Fruit fly (Drosophila melanogaster): ENCODE results near the gene brk.

The brk gene

dm6 chrX:7339610-7340326 is 32.0 kb downstream of the brk start:
- TF ChIP-seq Ets98B (GFP tag; IDR thresholded peaks at IDR 0.05) (no peak), fd96Ca (GFP tag; IDR thresholded peaks at IDR 0.05) (no peak), CG34367 (tag; optimal IDR thresholded peaks at IDR 0.05) (no peak), CG14655 (GFP tag; optimal IDR thresholded peaks at IDR 0.05) (no peak), D1 (tag; optimal IDR thresholded peaks at IDR 0.05) (no peak), CG15710 (tag; optimal IDR thresholded peaks at IDR 0.05) (no peak)

- no peak for TF ChIP-seq Ets98B (GFP tag; IDR thresholded peaks at IDR 0.05)
- no peak for TF ChIP-seq CG15710 (tag; optimal IDR thresholded peaks at IDR 0.05)
- no peak for TF ChIP-seq rn (GFP tag; IDR thresholded peaks at IDR 0.05)
- TF ChIP-seq gl (tag; optimal IDR thresholded peaks at IDR 0.05): no peak
Measured at dm6 chrX:7340667-7341066, 32.9 kb downstream of the brk start.

dm6 chrX:7342998-7343397 is 35.3 kb downstream of the brk start:
- TF ChIP-seq EcR (GFP tag; optimal IDR thresholded peaks at IDR 0.05) (no peak), rn (GFP tag; IDR thresholded peaks at IDR 0.05) (no peak), CG9948 (tag; optimal IDR thresholded peaks at IDR 0.05) (no peak)

- TF ChIP-seq gl (tag; optimal IDR thresholded peaks at IDR 0.05): no peak
- TF ChIP-seq Pif1B (GFP tag; optimal IDR thresholded peaks at IDR 0.05): no peak
- TF ChIP-seq CG13204 (GFP tag; optimal IDR thresholded peaks at IDR 0.05): no peak
- TF ChIP-seq CG8301 (tag; optimal IDR thresholded peaks at IDR 0.05): no peak
- TF ChIP-seq CG12605 (GFP tag; IDR thresholded peaks at IDR 0.05): no peak
- no peak for TF ChIP-seq CG32121 (GFP tag; IDR thresholded peaks at IDR 0.05)
- TF ChIP-seq CG17806 (tag; optimal IDR thresholded peaks at IDR 0.05): no peak
- no peak for TF ChIP-seq CG34367 (tag; optimal IDR thresholded peaks at IDR 0.05)
- no peak for TF ChIP-seq EcR (GFP tag; optimal IDR thresholded peaks at IDR 0.05)
- TF ChIP-seq CG8159 (tag; optimal IDR thresholded peaks at IDR 0.05): no peak
- no peak for TF ChIP-seq CG15710 (tag; optimal IDR thresholded peaks at IDR 0.05)
- no peak for TF ChIP-seq rn (GFP tag; IDR thresholded peaks at IDR 0.05)
- TF ChIP-seq Snoo (tag; optimal IDR thresholded peaks at IDR 0.05): no peak
- no peak for TF ChIP-seq CG9948 (tag; optimal IDR thresholded peaks at IDR 0.05)
- TF ChIP-seq Ets98B (GFP tag; IDR thresholded peaks at IDR 0.05): no peak
- no peak for TF ChIP-seq D1 (tag; optimal IDR thresholded peaks at IDR 0.05)
- TF ChIP-seq CG4496 (GFP tag; IDR thresholded peaks at IDR 0.05): no peak
- TF ChIP-seq fd96Ca (GFP tag; IDR thresholded peaks at IDR 0.05): no peak
Measured at dm6 chrX:7347406-7347805, 39.7 kb downstream of the brk start, which contains the start of gene CG15034. Gene CG15034, minus strand, starts transcription at chrX:7347506.

- TF ChIP-seq Pif1A (GFP tag; optimal IDR thresholded peaks at IDR 0.05) (no peak), rn (GFP tag; IDR thresholded peaks at IDR 0.05) (no peak), CG17806 (tag; optimal IDR thresholded peaks at IDR 0.05) (no peak), CG4496 (GFP tag; IDR thresholded peaks at IDR 0.05) (no peak), CG9948 (tag; optimal IDR thresholded peaks at IDR 0.05) (no peak), gl (tag; optimal IDR thresholded peaks at IDR 0.05) (no peak), CG10348 (GFP tag; IDR thresholded peaks at IDR 0.05) (no peak), CG14655 (GFP tag; optimal IDR thresholded peaks at IDR 0.05) (no peak), CG32121 (GFP tag; IDR thresholded peaks at IDR 0.05) (no peak), CG34367 (tag; optimal IDR thresholded peaks at IDR 0.05) (no peak)
Measured at dm6 chrX:7349963-7350362, 42.2 kb downstream of the brk start.

- TF ChIP-seq Snoo (tag; optimal IDR thresholded peaks at IDR 0.05) (no peak), CG14655 (GFP tag; optimal IDR thresholded peaks at IDR 0.05) (no peak), D1 (tag; optimal IDR thresholded peaks at IDR 0.05) (no peak), CG8159 (tag; optimal IDR thresholded peaks at IDR 0.05) (no peak), Ets98B (GFP tag; IDR thresholded peaks at IDR 0.05) (no peak), Pif1B (GFP tag; optimal IDR thresholded peaks at IDR 0.05) (no peak), gl (tag; optimal IDR thresholded peaks at IDR 0.05) (no peak), rn (GFP tag; IDR thresholded peaks at IDR 0.05) (no peak), CG10348 (GFP tag; IDR thresholded peaks at IDR 0.05) (no peak)
Measured at dm6 chrX:7358496-7358895, 50.8 kb downstream of the brk start, which contains the start of gene CG1999. Gene CG1999, plus strand, starts transcription at chrX:7358796.

Measured in whole organism, pupa.